Fruit fly (Drosophila melanogaster) whole organism: ENCODE measurements around the gene wgn.

Experiments
- CG8478 ChIP-seq: fragments of >200 bp; optimal IDR thresholded peaks from 2 replicates; lab custom pipeline; 2018; ENCODE audit warnings: inconsistent platforms
- Dll ChIP-seq: fragments of >200 bp; optimal IDR thresholded peaks from 2 replicates; lab custom pipeline; 2017
- EcR ChIP-seq, 2 experiments: fragments of >200 bp; optimal IDR thresholded peaks; 2 replicates each; lab custom pipeline; 2017; ENCODE audit warnings: missing biosample characterization in 2 of 2, missing genetic modification characterization in 2 of 2, missing genetic modification reagents in 2 of 2
- pan ChIP-seq: fragments of >200 bp; optimal IDR thresholded peaks from 2 replicates; lab custom pipeline; 2017
- psq ChIP-seq: fragments of >200 bp; optimal IDR thresholded peaks from 2 replicates; lab custom pipeline; 2017
- usp ChIP-seq: fragments of >200 bp; optimal IDR thresholded peaks from 2 replicates; lab custom pipeline; 2017; ENCODE audit warnings: missing biosample characterization, missing genetic modification characterization, mixed read lengths

- no peak for TF ChIP-seq psq
- TF ChIP-seq Dll (lab: Kevin White, UChicago): no peak
- no peak for TF ChIP-seq EcR (GFP tag; optimal IDR thresholded peaks at IDR 0.05; lab: Kevin White, UChicago)
- TF ChIP-seq pan (lab: Kevin White, UChicago): no peak
- no peak for TF ChIP-seq CG8478
- TF ChIP-seq usp (GFP tag; lab: Kevin White, UChicago): no peak
Measured at dm6 chrX:18646855-18647699, 12.4 kb upstream of the wgn start, which contains the start of gene Rip11.
